Worm (Caenorhabditis elegans): ENCODE measurements around the gene str-177.

The str-177 gene

DNA sequence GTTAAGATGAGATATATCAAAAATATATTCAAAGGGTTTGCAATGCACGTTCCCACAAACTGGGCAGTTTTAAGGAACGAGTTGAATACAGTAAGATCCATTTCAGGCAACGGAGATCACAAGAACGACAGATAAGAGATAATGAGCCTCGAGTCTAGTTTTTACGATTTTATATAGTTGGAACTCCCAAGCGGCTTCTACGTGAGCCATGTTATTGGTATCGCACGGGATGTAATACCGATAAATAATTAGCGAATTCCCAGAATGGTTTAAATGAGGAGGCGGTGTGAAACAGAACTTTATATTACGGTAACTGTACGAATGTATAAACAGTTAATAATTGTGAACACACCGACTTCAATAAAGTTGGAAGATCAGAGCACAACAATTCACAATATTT, at the start of gene str-177:
str-177 (minus strand) TSS at position 101 of the 400 bp plus-strand sequence.
- TF ChIP-seq tab-1 (GFP tag; IDR thresholded peaks at IDR 0.05), result no peak
- TF ChIP-seq cog-1 (tag; optimal IDR thresholded peaks at IDR 0.05), result no peak
- no peak for TF ChIP-seq flt-1 (GFP tag; IDR thresholded peaks at IDR 0.05)
- TF ChIP-seq klf-2 (GFP tag; conservative IDR thresholded peaks at IDR 0.05), result no peak
- no peak for TF ChIP-seq med-1 (GFP tag; optimal IDR thresholded peaks at IDR 0.05; ENCODE audit: insufficient read depth)
- no peak for TF ChIP-seq ref-1 (GFP tag; conservative IDR thresholded peaks at IDR 0.05)
- no peak for TF ChIP-seq T22C8.4 (GFP tag; IDR thresholded peaks at IDR 0.05)
- TF ChIP-seq ztf-29 (GFP tag; IDR thresholded peaks at IDR 0.05), result no peak
- TF ChIP-seq ztf-23 (GFP tag; IDR thresholded peaks at IDR 0.05), result no peak

DNA sequence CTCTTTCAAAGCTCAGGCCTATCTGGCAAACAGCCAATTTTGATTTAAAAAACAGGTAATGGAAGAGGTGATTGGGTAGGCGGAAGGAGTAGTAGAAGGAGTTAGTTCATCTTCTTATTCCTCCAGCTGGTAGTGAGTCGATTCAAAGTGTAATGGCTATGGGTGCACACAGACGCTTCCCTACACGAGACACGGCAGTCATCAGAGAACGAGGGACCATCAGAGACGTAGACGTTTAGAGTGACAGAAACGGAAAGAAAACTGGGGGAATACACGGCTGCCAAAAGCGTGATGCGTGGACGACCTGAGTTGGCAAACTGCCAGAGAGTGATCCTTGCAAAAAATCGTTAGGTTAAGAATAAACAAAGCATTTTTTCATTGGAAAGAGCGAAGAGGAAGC, 48.6 kb upstream of the str-177 start:
- TF ChIP-seq ztf-23 (GFP tag; IDR thresholded peaks at IDR 0.05), result no peak

DNA sequence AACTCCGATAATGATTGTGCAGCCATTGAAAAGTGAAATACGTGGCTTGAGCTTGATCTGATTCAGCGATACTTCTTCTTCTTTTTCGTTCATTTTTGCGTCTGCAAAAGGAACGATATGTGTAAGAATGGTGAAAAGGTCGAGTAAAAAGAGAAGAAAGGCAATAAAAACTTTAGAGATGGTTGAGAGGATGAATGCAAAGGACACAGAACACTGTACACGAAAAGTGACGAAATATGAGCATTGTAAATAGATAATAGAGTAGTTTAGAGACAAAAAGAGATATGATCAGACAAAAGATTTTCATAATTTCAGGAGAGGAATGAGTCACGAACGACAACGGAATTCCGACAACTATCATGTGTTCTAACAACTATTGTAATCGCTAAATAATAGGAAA, 47.5 kb upstream of the str-177 start, which contains the start of gene aat-2:
aat-2 (minus strand) TSS at position 101 of the 400 bp plus-strand sequence.
- TF ChIP-seq ztf-29 (GFP tag; IDR thresholded peaks at IDR 0.05) (no peak), T22C8.4 (GFP tag; IDR thresholded peaks at IDR 0.05) (no peak), flt-1 (GFP tag; IDR thresholded peaks at IDR 0.05) (no peak), klf-2 (GFP tag; conservative IDR thresholded peaks at IDR 0.05) (no peak)

DNA sequence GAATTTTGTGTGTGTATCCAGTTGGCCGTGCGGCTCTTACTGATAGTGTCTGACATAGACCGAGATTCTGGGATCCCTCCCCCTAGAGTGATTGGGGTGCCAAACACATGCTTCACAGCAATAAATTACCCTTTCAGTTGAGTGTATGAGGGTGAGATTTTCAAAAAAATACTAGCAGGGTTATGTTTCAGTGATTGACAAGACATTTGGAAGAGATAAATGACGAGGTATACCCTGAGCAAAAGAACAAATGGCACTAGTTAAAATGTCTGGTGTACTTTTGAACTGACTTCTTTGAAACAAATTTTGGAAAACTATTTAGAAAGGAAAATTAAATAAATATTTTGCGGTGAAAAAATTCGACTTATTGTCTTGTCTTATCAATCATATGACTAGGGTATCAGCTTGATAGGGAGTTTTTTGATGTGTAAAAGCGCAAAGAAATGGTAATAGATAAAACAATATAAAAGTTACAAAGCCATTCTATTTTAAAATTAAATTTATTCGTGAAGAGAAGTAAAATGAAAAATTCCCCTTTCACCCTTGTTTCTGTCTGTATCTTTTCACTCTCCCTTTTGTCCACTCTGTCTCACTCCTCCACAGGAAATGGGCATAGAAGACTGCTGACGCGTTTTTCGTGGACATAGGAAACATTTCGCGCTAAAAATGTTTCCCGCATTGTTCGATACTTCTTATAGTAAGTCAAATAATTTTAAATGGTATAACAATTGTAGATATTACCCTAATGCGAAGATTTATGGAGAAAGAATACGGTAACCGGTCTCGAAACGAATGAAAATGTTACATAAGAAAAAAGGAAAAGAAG, 44.6 kb upstream of the str-177 start, which contains the start of gene glo-4:
glo-4 (minus strand) TSS at position 51 of the 826 bp plus-strand sequence.
- TF ChIP-seq cog-1 (tag; optimal IDR thresholded peaks at IDR 0.05), result no peak
- TF ChIP-seq T22C8.4 (GFP tag; IDR thresholded peaks at IDR 0.05), result no peak
- no peak for TF ChIP-seq ztf-23 (GFP tag; IDR thresholded peaks at IDR 0.05)
- no peak for TF ChIP-seq med-1 (GFP tag; optimal IDR thresholded peaks at IDR 0.05; ENCODE audit: insufficient read depth)
- no peak for TF ChIP-seq klf-2 (GFP tag; conservative IDR thresholded peaks at IDR 0.05)
- no peak for TF ChIP-seq tab-1 (GFP tag; IDR thresholded peaks at IDR 0.05)

DNA sequence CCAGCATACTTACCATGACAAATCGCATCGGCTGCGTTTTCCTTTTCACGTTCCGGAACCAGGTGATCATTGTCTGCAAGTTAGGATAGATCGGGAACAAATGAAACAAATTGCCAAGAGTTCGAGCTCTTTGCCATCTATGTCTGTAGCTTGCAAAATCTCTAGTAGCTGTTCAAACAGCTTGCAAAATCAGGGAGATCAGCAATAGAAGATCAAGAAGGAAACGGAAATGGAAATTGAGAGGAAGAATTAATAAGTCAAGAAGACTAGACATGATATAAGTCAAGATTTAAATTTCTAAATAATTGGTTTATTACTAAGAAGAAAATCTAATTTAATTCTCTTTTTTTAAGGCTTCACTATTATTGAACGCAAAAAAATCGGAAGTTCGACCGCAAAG, 33.5 kb upstream of the str-177 start, which contains the start of gene F07C3.3:
F07C3.3 (minus strand) TSS at position 101 of the 400 bp plus-strand sequence.
- TF ChIP-seq med-1 (GFP tag; optimal IDR thresholded peaks at IDR 0.05; ENCODE audit: insufficient read depth), result no peak
- TF ChIP-seq cog-1 (tag; optimal IDR thresholded peaks at IDR 0.05), result no peak
- TF ChIP-seq ztf-29 (GFP tag; IDR thresholded peaks at IDR 0.05), result no peak
- no peak for TF ChIP-seq ref-1 (GFP tag; conservative IDR thresholded peaks at IDR 0.05)
- TF ChIP-seq klf-2 (GFP tag; conservative IDR thresholded peaks at IDR 0.05), result no peak
- no peak for TF ChIP-seq T22C8.4 (GFP tag; IDR thresholded peaks at IDR 0.05)
- no peak for TF ChIP-seq ztf-23 (GFP tag; IDR thresholded peaks at IDR 0.05)
- TF ChIP-seq flt-1 (GFP tag; IDR thresholded peaks at IDR 0.05), result no peak
- no peak for TF ChIP-seq tab-1 (GFP tag; IDR thresholded peaks at IDR 0.05)

DNA sequence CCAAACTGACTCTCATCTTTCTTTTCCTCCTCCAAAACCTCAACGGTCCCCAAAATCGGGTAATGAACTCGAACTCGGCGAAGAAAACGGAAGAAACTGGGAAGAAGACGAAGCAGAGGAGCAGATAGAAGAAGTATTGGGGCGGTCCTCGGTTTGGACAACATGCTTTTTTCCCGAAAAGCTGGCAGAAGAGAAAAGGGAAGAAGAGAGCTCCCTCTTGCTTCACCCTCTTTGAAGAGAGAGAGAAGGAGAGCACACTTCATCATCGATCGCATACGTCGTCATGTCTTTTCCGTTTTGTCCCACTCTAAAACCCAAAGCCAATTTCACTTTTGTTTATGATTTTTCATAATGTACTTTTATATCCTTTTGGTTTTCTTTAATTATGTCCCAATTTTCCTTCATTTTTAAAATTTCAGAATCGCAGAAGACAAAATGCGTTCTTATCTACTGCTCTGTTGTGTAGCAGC, 26.9 kb upstream of the str-177 start, which contains the start of gene F07C3.2:
F07C3.2 (plus strand) TSS at position 420 of the 470 bp plus-strand sequence.
- no peak for TF ChIP-seq cog-1 (tag; optimal IDR thresholded peaks at IDR 0.05)
- no peak for TF ChIP-seq ztf-23 (GFP tag; IDR thresholded peaks at IDR 0.05)

DNA sequence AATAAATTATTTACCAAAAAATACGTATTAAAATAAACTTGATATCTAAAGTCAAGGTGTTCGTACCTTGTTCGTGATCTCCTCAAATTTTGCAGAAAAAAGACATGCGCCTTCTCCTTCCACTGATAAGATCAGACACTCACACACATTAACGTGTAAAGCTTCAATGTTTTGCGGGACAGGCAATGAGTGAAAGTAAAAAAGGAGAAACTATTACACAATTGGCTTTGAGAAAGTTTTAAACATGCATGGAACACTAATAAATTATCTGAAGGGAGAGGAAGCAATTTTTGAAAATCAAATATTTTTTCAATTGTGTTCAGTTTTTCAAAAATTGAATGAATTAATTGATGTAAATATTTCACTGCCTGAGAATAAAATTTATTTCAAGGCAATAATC, 26.2 kb upstream of the str-177 start:
- TF ChIP-seq med-1 (GFP tag; optimal IDR thresholded peaks at IDR 0.05; ENCODE audit: insufficient read depth) (no peak), flt-1 (GFP tag; IDR thresholded peaks at IDR 0.05) (no peak), ztf-23 (GFP tag; IDR thresholded peaks at IDR 0.05) (no peak), ref-1 (GFP tag; conservative IDR thresholded peaks at IDR 0.05) (no peak), ztf-29 (GFP tag; IDR thresholded peaks at IDR 0.05) (no peak)

DNA sequence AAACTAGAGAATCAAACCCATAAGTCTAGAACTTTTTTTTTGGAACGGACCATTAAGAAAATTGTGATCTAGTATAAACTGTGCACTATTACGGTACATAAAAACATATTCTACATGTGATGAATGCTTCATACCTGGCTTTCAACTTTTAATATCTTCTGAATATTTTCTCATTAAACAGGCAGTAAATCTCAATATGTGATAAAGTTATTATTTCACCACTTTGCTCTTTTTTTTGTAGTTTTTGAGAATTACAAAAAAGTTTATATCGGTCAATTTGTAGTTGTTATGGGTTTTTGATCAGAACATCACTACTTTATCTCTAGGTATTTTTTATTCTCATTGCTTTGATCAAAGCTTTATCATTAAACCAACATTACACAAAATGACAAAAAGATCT, 25.6 kb upstream of the str-177 start:
- TF ChIP-seq klf-2 (GFP tag; conservative IDR thresholded peaks at IDR 0.05) (no peak), ztf-29 (GFP tag; IDR thresholded peaks at IDR 0.05) (no peak), cog-1 (tag; optimal IDR thresholded peaks at IDR 0.05) (no peak), tab-1 (GFP tag; IDR thresholded peaks at IDR 0.05) (no peak), ref-1 (GFP tag; conservative IDR thresholded peaks at IDR 0.05) (no peak), ztf-23 (GFP tag; IDR thresholded peaks at IDR 0.05) (no peak), T22C8.4 (GFP tag; IDR thresholded peaks at IDR 0.05) (no peak), flt-1 (GFP tag; IDR thresholded peaks at IDR 0.05) (no peak), med-1 (GFP tag; optimal IDR thresholded peaks at IDR 0.05; ENCODE audit: insufficient read depth) (no peak)

DNA sequence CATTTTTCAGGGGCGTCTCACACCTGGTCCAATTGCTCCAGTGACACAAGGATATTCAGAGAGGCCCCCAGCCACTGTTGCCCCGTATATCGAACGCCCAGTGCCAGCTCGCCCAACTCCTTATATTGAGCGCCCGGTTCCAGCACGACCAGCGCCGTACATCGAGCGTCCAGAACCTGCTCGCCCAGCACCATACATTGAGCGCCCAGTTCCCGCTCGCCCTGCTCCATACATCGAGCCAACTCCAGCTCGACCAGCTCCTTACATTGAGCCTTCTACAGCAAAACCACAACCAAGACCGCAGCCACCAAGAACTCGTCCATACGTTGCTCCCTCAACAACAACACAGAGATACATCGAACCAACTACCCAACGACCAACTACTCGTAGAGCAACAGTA, 24.0 kb upstream of the str-177 start:
- no peak for TF ChIP-seq ref-1 (GFP tag; conservative IDR thresholded peaks at IDR 0.05)

DNA sequence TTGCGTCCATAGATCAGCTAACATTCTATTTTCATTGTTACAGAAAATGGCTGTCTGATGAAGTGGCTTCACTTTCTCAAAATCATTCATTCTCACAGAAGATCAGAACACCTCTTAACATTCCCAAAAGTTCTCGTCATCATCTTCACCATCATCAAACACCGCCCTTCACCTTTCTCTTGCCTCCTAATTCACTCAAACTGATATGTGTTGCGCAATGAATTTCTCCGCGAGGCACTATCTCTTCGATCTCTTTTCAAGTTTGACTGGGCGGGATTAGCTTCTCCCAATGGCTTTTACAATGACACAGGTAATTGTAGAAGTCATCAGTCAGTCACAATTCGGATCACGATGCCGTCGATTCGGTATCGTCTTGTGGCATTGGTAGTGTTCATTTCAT, 22.8 kb upstream of the str-177 start, which contains the start of gene grd-6:
grd-6 (plus strand) TSS at position 301 of the 400 bp plus-strand sequence.
- TF ChIP-seq ztf-23 (GFP tag; IDR thresholded peaks at IDR 0.05), result no peak
- no peak for TF ChIP-seq klf-2 (GFP tag; conservative IDR thresholded peaks at IDR 0.05)

DNA sequence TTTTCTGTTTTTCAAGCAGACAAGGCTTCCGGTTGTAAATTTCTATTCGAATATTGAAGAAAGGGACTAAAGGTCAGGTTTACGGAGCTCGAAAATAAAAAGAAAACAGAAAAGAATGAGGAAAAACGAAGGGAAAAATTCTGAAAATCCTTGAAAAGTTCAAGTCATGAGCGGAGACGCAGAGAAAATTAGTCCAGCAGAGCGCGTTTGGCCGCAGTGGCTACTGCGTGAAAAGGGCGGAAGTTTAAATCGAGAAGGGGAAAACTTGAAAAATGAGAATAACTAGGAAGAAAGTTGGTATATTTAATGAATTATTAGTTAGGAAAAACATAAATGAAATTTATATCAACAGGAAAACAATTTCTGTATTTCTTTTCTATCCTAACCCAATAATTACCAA, 21.7 kb upstream of the str-177 start:
- TF ChIP-seq T22C8.4 (GFP tag; IDR thresholded peaks at IDR 0.05) (no peak), med-1 (GFP tag; optimal IDR thresholded peaks at IDR 0.05; ENCODE audit: insufficient read depth) (no peak), klf-2 (GFP tag; conservative IDR thresholded peaks at IDR 0.05) (no peak), cog-1 (tag; optimal IDR thresholded peaks at IDR 0.05) (no peak), flt-1 (GFP tag; IDR thresholded peaks at IDR 0.05) (no peak), ztf-23 (GFP tag; IDR thresholded peaks at IDR 0.05) (no peak), ref-1 (GFP tag; conservative IDR thresholded peaks at IDR 0.05) (no peak), tab-1 (GFP tag; IDR thresholded peaks at IDR 0.05) (no peak), ztf-29 (GFP tag; IDR thresholded peaks at IDR 0.05) (no peak)
